Fruit fly (Drosophila melanogaster): ENCODE data around the gene CG9525.

The CG9525 gene

DNA sequence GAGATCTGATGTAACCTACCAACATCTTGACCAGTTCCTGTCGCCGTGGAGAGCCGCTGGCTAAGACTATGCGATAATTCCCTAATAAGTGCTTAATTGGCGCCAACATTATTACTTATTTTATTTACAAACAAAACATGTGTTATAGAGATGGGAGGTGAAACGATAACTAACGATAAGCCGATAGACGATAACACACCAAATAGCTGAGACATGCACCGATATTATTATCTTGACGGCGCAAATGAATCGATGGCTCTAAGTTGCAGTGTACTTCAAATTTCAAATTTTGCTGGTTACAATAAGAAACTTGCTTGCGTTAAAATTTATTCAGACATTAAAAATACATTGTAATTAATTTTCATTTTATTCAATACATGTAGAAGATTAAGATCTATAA, 19.0 kb downstream of the CG9525 start, which contains the start of gene CG9515 (continued):
- peak; percentile 99 for TF ChIP-seq Dref (GFP tag; IDR thresholded peaks at IDR 0.05)
- no peak for TF ChIP-seq CG7556 (GFP tag; optimal IDR thresholded peaks at IDR 0.05)
- no peak for TF ChIP-seq dati (GFP tag; IDR thresholded peaks at IDR 0.05)
- no peak for TF ChIP-seq zfh1 (GFP tag; IDR thresholded peaks at IDR 0.05)
- peak; percentile 82 for TF ChIP-seq pzg (GFP tag; optimal IDR thresholded peaks at IDR 0.05)
- TF ChIP-seq Hr39 (optimal IDR thresholded peaks at IDR 0.05) = no peak
- no peak for TF ChIP-seq Drgx (GFP tag; IDR thresholded peaks at IDR 0.05)
- TF ChIP-seq CG6765 (GFP tag; optimal IDR thresholded peaks at IDR 0.05) = no peak
- peak; percentile 86 for TF ChIP-seq Dll (GFP tag; IDR thresholded peaks at IDR 0.05; ENCODE audit: partially characterized antibody)
- peak; percentile 39 for TF ChIP-seq grn (GFP tag; optimal IDR thresholded peaks at IDR 0.05)
- no peak for TF ChIP-seq Oaz (GFP tag; IDR thresholded peaks at IDR 0.05)
- peak; percentile 15 for TF ChIP-seq CG4617 (GFP tag; optimal IDR thresholded peaks at IDR 0.05; ENCODE audit: borderline replicate concordance)
- no peak for TF ChIP-seq Hr78 (GFP tag; optimal IDR thresholded peaks at IDR 0.05)
- TF ChIP-seq al (GFP tag; IDR thresholded peaks at IDR 0.05) = no peak
- TF ChIP-seq Fer2 (tag; optimal IDR thresholded peaks at IDR 0.05) = no peak
- TF ChIP-seq usp (GFP tag; optimal IDR thresholded peaks at IDR 0.05) = no peak
- TF ChIP-seq CG12219 (GFP tag; optimal IDR thresholded peaks at IDR 0.05) = no peak
- no peak for TF ChIP-seq trh (GFP tag; optimal IDR thresholded peaks at IDR 0.05)
- no peak for TF ChIP-seq CG7372 (GFP tag; IDR thresholded peaks at IDR 0.05)
- TF ChIP-seq CG12299 (tag; optimal IDR thresholded peaks at IDR 0.05) = no peak
- TF ChIP-seq CG2889 (GFP tag; IDR thresholded peaks at IDR 0.05) = no peak
- TF ChIP-seq ac (GFP tag; optimal IDR thresholded peaks at IDR 0.05) = no peak
- TF ChIP-seq YL-1 (GFP tag; optimal IDR thresholded peaks at IDR 0.05) = peak; percentile 35
- no peak for TF ChIP-seq CG15011 (GFP tag; optimal IDR thresholded peaks at IDR 0.05)
- TF ChIP-seq CG2712 (tag; optimal IDR thresholded peaks at IDR 0.05) = peak; percentile 26
- peak; percentile 97 for TF ChIP-seq CG7963 (GFP tag; IDR thresholded peaks at IDR 0.05; ENCODE audit: partially characterized antibody)
- TF ChIP-seq row (GFP tag; IDR thresholded peaks at IDR 0.05) = no peak; the same call in 2 of the 3 replicates
- no peak for TF ChIP-seq HLH3B (GFP tag; IDR thresholded peaks at IDR 0.05)
- peak; percentile 65 for TF ChIP-seq knrl (GFP tag; IDR thresholded peaks at IDR 0.05; ENCODE audit: partially characterized antibody)
- no peak for TF ChIP-seq CG15073 (GFP tag; optimal IDR thresholded peaks at IDR 0.05)
- peak; percentile 69 for TF ChIP-seq vnd (GFP tag; IDR thresholded peaks at IDR 0.05; ENCODE audit: partially characterized antibody)
- no peak for TF ChIP-seq CG6654 (GFP tag; optimal IDR thresholded peaks at IDR 0.05)
- TF ChIP-seq CG7271 (tag; optimal IDR thresholded peaks at IDR 0.05) = no peak
- TF ChIP-seq phol (tag; optimal IDR thresholded peaks at IDR 0.05) = peak; percentile 28
- TF ChIP-seq CoRest (tag; optimal IDR thresholded peaks at IDR 0.05) = peak; percentile 14
- TF ChIP-seq CG10654 (GFP tag; optimal IDR thresholded peaks at IDR 0.05) = no peak
- peak; percentile 37 to 85 for TF ChIP-seq crp (GFP tag; optimal IDR thresholded peaks at IDR 0.05)
- peak; percentile 27 for TF ChIP-seq B-H2 (GFP tag; optimal IDR thresholded peaks at IDR 0.05)
- peak; percentile 34 for TF ChIP-seq nmo (GFP tag; optimal IDR thresholded peaks at IDR 0.05)
- TF ChIP-seq CG14667 (GFP tag; IDR thresholded peaks at IDR 0.05) = no peak
- TF ChIP-seq Lim3 (GFP tag; IDR thresholded peaks at IDR 0.05) = no peak
- TF ChIP-seq CG30403 (GFP tag; optimal IDR thresholded peaks at IDR 0.05) = no peak
- no peak for TF ChIP-seq HHEX (GFP tag; optimal IDR thresholded peaks at IDR 0.05)
- no peak for TF ChIP-seq CG16779 (GFP tag; IDR thresholded peaks at IDR 0.05)
- no peak for TF ChIP-seq Dad (GFP tag; optimal IDR thresholded peaks at IDR 0.05)
- TF ChIP-seq CG16815 (GFP tag; optimal IDR thresholded peaks at IDR 0.05) = no peak
- TF ChIP-seq slp2 (GFP tag; optimal IDR thresholded peaks at IDR 0.05) = no peak
- no peak for TF ChIP-seq CG16863 (GFP tag; optimal IDR thresholded peaks at IDR 0.05)
- TF ChIP-seq Hand (GFP tag; optimal IDR thresholded peaks at IDR 0.05) = no peak
- TF ChIP-seq CG4328 (GFP tag; optimal IDR thresholded peaks at IDR 0.05) = no peak
- TF ChIP-seq eve (GFP tag; optimal IDR thresholded peaks at IDR 0.05) = peak in 1 of 2 experiments; percentile 17
- TF ChIP-seq her (GFP tag; optimal IDR thresholded peaks at IDR 0.05) = no peak

Measured in whole organism, embryonic.